Fruit fly (Drosophila melanogaster): ENCODE measurements around the gene rdgB.

rdgB gene

dm6 chrX:13783958-13784907 is 21.7 kb downstream of the rdgB start (continued):
- TF ChIP-seq az2 (GFP tag; optimal IDR thresholded peaks at IDR 0.05) (peak; percentile 48), CG17359 (tag; optimal IDR thresholded peaks at IDR 0.05) (peak; percentile 78), h (optimal IDR thresholded peaks at IDR 0.05) (no peak), Opbp (GFP tag; IDR thresholded peaks at IDR 0.05; ENCODE audit: partially characterized antibody) (no peak), Hand (GFP tag; optimal IDR thresholded peaks at IDR 0.05) (peak; percentile 36), lola (GFP tag; optimal IDR thresholded peaks at IDR 0.05) (peak in 1 of 3 experiments; percentile 56), CkIIα-i1 (GFP tag; IDR thresholded peaks at IDR 0.05) (no peak), CG4404 (GFP tag; IDR thresholded peaks at IDR 0.05) (0 out of 2 replicates have a peak, but pooled peaks have one; percentile 7), Ets97D (GFP tag; optimal IDR thresholded peaks at IDR 0.05) (no peak), CG7745 (tag; optimal IDR thresholded peaks at IDR 0.05) (no peak), Usf (GFP tag; optimal IDR thresholded peaks at IDR 0.05) (no peak), z (GFP tag; IDR thresholded peaks at IDR 0.05) (no peak), pfk (GFP tag; optimal IDR thresholded peaks at IDR 0.05) (no peak), CG34224 (GFP tag; IDR thresholded peaks at IDR 0.05; ENCODE audit: partially characterized antibody) (no peak), CG33213 (GFP tag; optimal IDR thresholded peaks at IDR 0.05) (no peak), ewg (GFP tag; optimal IDR thresholded peaks at IDR 0.05) (peak; percentile 41), CG12236 (GFP tag; optimal IDR thresholded peaks at IDR 0.05) (no peak), CG42726 (GFP tag; IDR thresholded peaks at IDR 0.05; ENCODE audit: partially characterized antibody) (no peak), pros (GFP tag; optimal IDR thresholded peaks at IDR 0.05) (peak; percentile 47), disco-r (GFP tag; optimal IDR thresholded peaks at IDR 0.05) (no peak), Xbp1 (GFP tag; optimal IDR thresholded peaks at IDR 0.05) (peak; percentile 69), CG11398 (GFP tag; optimal IDR thresholded peaks at IDR 0.05) (no peak), GATAe (GFP tag; conservative IDR thresholded peaks at IDR 0.05) (no peak), fd3F (GFP tag; optimal IDR thresholded peaks at IDR 0.05) (peak; percentile 5), CG12299 (tag; optimal IDR thresholded peaks at IDR 0.05) (no peak), CG10654 (GFP tag; optimal IDR thresholded peaks at IDR 0.05) (peak; percentile 24), lmd (GFP tag; IDR thresholded peaks at IDR 0.05) (peak; percentile 52; the same call in 1 of the 2 replicates), CG7357 (GFP tag; IDR thresholded peaks at IDR 0.05) (no peak), eve (GFP tag; optimal IDR thresholded peaks at IDR 0.05) (peak in 1 of 2 experiments; percentile 58), CG10267 (tag; optimal IDR thresholded peaks at IDR 0.05) (peak; percentile 27), eyg (GFP tag; optimal IDR thresholded peaks at IDR 0.05) (no peak), gsb-n (tag; optimal IDR thresholded peaks at IDR 0.05) (no peak), CG9797 (GFP tag; optimal IDR thresholded peaks at IDR 0.05) (no peak), Doc2 (GFP tag; IDR thresholded peaks at IDR 0.05) (no peak), CG3847 (GFP tag; IDR thresholded peaks at IDR 0.05) (peak; percentile 35; the same call in 1 of the 2 replicates), ap (GFP tag; IDR thresholded peaks at IDR 0.05) (no peak), Vsx1 (GFP tag; optimal IDR thresholded peaks at IDR 0.05) (peak; percentile 86), HmgD (GFP tag; optimal IDR thresholded peaks at IDR 0.05) (no peak), nom (GFP tag; optimal IDR thresholded peaks at IDR 0.05) (peak; percentile 16), Dbx (GFP tag; IDR thresholded peaks at IDR 0.05) (no peak), seq (GFP tag; IDR thresholded peaks at IDR 0.05) (0 out of 2 replicates have a peak, but pooled peaks have one; percentile 28), CG10274 (GFP tag; optimal IDR thresholded peaks at IDR 0.05) (no peak), mirr (GFP tag; optimal IDR thresholded peaks at IDR 0.05) (no peak), CG31224 (GFP tag; IDR thresholded peaks at IDR 0.05) (no peak), CG6791 (GFP tag; IDR thresholded peaks at IDR 0.05; ENCODE audit: partially characterized antibody) (no peak), CG10321 (GFP tag; IDR thresholded peaks at IDR 0.05) (no peak), org-1 (GFP tag; optimal IDR thresholded peaks at IDR 0.05) (peak; percentile 42), dm (GFP tag; optimal IDR thresholded peaks at IDR 0.05) (no peak), odd (GFP tag; optimal IDR thresholded peaks at IDR 0.05) (peak; percentile 49)
